Fruit fly (Drosophila melanogaster) S2 (cell line): ENCODE measurements around the gene CG33543.

ENCODE experiments used
- CG8478 ChIP-seq: fragments of >200 bp; optimal IDR thresholded peaks from 2 replicates; lab custom pipeline; 2018
- CTCF ChIP-seq, 2 experiments: fragments of >200 bp; optimal IDR thresholded peaks; 2 replicates each; lab custom pipeline; 2018

Gene CG33543

dm6 chr2L:2013836-2014434 lies 7.8 kb upstream of the CG33543 start:
- TF ChIP-seq CG8478 (lab: Kevin White, UChicago) (no peak), CTCF (optimal IDR thresholded peaks at IDR 0.05; lab: Kevin White, UChicago) (no peak)

dm6 chr2L:2013057-2013456 lies 6.9 kb upstream of the CG33543 start:
- TF ChIP-seq CTCF (optimal IDR thresholded peaks at IDR 0.05; lab: Kevin White, UChicago) (no peak), CG8478 (lab: Kevin White, UChicago) (no peak)

- TF ChIP-seq CG8478 (lab: Kevin White, UChicago) = no peak
- no peak for TF ChIP-seq CTCF (optimal IDR thresholded peaks at IDR 0.05; lab: Kevin White, UChicago)
These were observed 5.3 kb upstream of the CG33543 start for dm6 chr2L:2011430-2011829.

DNA sequence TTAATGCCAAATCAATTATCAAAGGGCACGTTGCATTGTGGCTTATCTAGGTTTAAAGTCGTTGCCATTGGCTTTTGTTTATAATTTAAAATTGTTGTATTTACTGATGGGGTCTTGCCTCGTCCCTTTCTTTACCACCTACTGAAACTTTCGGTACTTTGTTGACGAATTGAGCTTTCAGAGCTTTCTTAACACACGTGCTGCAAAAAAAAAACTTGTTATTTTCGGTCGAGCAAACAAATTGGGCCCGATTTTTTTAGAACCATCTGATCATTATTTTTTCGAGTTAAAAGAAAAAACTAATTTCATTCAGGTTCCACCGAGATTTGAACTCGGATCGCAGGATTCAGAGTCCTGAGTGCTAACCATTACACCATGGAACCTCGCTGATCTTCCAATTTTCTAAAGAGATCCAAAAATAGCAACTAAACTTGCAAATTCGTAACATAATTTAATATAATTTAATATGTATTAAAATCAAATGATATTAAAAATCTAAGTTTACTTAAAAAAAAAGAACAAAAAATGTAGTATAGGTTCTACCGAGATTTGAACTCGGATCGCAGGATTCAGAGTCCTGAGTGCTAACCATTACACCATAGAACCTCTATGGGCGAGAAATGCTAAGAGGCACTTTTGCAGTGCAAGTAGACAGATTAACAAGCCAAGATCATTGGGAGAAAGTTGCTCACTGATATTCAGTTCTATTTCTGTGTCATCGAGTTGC lies 4.4 kb upstream of the CG33543 start:
- no peak for TF ChIP-seq CG8478 (lab: Kevin White, UChicago)
- no peak for TF ChIP-seq CTCF (optimal IDR thresholded peaks at IDR 0.05; lab: Kevin White, UChicago)

DNA sequence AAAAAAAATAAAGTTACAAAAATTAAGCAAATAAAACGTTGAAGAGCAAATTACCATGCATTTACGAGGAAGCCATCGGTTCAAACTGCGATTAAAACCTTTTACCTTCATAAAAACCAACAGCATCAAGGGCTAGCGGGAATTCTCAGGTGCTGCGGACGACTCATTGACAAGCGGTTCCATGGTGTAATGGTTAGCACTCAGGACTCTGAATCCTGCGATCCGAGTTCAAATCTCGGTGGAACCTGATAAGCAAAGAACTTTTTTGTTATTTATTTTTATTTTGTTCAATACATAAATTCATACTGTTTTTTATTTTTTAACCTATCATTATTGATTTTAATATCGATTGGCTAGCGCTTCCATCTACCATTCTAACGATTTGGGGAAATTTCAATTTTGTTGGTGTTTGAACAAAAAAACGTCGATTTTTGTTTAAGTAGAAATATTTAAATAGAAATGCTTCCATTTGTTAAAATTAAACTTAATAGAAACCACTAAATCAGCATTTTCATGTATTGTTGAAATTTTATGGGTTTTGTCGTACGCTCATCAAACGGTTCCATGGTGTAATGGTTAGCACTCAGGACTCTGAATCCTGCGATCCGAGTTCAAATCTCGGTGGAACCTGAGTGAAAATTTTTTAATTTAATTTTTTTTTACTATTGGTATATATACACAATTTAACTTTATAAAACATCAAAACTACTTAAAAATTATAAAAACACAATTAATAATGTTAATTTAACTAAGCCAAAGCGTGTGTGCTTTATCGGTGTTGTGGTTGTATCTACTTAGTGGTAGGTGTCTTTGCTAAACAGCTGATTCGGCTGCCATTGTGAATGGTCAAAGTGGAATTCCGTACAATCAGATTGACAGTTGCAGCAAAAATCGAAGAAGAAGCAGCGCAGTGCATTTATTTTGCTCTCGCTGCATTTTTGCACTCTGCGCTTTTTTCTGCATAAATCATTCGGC lies 3.2 kb upstream of the CG33543 start, which contains the start of gene CG4238:
Gene CG4238, plus strand, starts transcription at position 880 of the 975 bp plus-strand sequence.
- TF ChIP-seq CG8478 (lab: Kevin White, UChicago) (no peak), CTCF (optimal IDR thresholded peaks at IDR 0.05; lab: Kevin White, UChicago) (peak; percentile 1 to 30)

- TF ChIP-seq CG8478 (lab: Kevin White, UChicago) (no peak), CTCF (optimal IDR thresholded peaks at IDR 0.05; lab: Kevin White, UChicago) (no peak)
These were observed 2.0 kb upstream of the CG33543 start, which contains the start of gene Nplp4 for dm6 chr2L:2008114-2008513. Gene Nplp4, plus strand, starts transcription at chr2L:2008414.

dm6 chr2L:2007093-2007492 lies 980 bp upstream of the CG33543 start, which contains the start of gene CG15353:
Gene CG15353, minus strand, starts transcription at chr2L:2007193.
- TF ChIP-seq CG8478 (lab: Kevin White, UChicago) (no peak), CTCF (optimal IDR thresholded peaks at IDR 0.05; lab: Kevin White, UChicago) (no peak)

dm6 chr2L:1992060-1992459 lies 14.1 kb downstream of the CG33543 start, which contains the start of gene Obp22a:
Gene Obp22a, minus strand, starts transcription at chr2L:1992160.
- no peak for TF ChIP-seq CG8478 (lab: Kevin White, UChicago)
- no peak for TF ChIP-seq CTCF (optimal IDR thresholded peaks at IDR 0.05; lab: Kevin White, UChicago)

DNA sequence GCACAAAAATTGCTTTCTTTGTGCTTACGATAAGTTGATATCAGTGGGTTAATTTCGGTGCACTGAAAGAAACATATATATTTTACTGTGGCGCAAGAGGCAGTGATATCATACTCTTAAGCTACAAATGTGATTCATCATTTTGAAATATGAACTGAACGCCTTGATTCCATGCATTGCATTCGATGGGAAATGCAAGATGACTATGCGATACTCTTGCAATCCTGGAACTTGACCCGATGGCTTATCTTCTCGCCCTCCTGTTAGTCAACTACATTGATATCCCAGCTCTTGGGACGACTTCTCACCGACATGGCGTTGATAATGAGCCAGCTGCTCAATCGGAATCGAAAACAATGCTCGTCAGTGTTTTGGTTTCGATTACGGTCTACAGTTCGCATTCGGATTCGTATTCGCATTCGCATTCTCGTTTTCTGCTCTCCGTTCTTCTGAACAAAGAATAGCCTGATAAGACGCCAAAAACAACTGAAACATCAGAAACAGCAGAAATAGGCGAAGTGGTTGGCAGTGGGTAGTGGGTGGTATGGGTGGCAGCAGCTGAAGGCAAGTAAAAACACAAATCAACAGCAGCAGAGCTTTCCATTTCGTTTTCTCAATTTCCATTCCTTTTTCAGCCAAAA lies 16.7 kb downstream of the CG33543 start:
- TF ChIP-seq CTCF (optimal IDR thresholded peaks at IDR 0.05; lab: Kevin White, UChicago) (no peak), CG8478 (lab: Kevin White, UChicago) (no peak)

DNA sequence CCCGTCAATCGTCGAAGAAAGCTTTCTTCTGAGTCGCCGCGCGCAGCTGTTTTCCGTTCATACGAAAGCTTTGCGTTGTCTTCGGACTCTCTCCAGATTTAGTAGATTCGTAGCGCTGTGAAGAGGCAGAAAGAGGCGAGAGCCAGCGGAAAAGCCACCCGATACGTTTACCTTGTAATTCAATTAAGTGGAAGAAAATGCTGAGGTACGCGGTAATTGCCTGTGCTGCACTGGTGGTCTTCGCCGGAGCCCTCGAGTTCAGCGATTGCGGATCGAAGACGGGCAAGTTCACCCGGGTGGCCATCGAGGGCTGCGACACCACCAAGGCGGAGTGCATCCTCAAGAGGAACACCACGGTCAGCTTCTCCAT lies 17.9 kb downstream of the CG33543 start, which contains the start of gene Npc2a:
Gene Npc2a, plus strand, starts transcription at position 99 of the 370 bp plus-strand sequence.
- TF ChIP-seq CG8478 (lab: Kevin White, UChicago) (no peak), CTCF (optimal IDR thresholded peaks at IDR 0.05; lab: Kevin White, UChicago) (no peak)

- TF ChIP-seq CG8478 (lab: Kevin White, UChicago) (no peak), CTCF (optimal IDR thresholded peaks at IDR 0.05; lab: Kevin White, UChicago) (no peak)
These were observed 18.5 kb downstream of the CG33543 start, which contains the start of gene Got2 for dm6 chr2L:1987434-1988191. Gene Got2, minus strand, starts transcription at chr2L:1987758.

- TF ChIP-seq CTCF (optimal IDR thresholded peaks at IDR 0.05; lab: Kevin White, UChicago) (no peak), CG8478 (lab: Kevin White, UChicago) (no peak)
These were observed 19.5 kb downstream of the CG33543 start for dm6 chr2L:1986343-1987280.
